Worm (Caenorhabditis elegans): ENCODE measurements around the gene rpl-7A.

ce11 chrIV:4397586-4397985, 7.2 kb upstream of the rpl-7A start:
- TF ChIP-seq him-1 (tag; optimal IDR thresholded peaks at IDR 0.05) (no peak), dao-5 (tag; optimal IDR thresholded peaks at IDR 0.05) (no peak)
